Worm (Caenorhabditis elegans): Measurements from ENCODE around the gene C48B4.8.

DNA sequence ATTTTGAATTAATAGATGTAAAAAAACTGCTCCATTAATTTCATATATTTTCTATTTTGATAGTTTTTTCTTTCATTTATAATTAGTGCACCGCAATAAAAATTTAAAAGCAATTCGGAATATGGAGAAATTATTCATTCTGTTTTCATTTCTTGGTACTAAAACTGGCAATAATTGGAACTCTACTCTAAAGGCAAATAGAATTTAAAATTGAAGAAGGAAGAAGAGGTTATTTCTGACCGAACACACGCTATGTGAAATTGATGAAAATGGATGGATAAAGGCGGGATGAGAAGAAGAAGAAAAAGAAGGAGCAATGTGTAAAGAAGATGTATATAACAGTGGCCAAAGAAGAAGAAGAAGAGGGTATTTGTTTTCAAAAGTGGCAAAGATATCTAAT lies 22.2 kb upstream of the C48B4.8 start:
- TF ChIP-seq sdc-2 (tag; optimal IDR thresholded peaks at IDR 0.05) (no peak), ceh-9 (tag; optimal IDR thresholded peaks at IDR 0.05) (no peak), ceh-19 (GFP tag; optimal IDR thresholded peaks at IDR 0.05) (no peak), nhr-11 (tag; optimal IDR thresholded peaks at IDR 0.05) (no peak), ceh-31 (tag; optimal IDR thresholded peaks at IDR 0.05) (no peak), F13H6.1 (tag; optimal IDR thresholded peaks at IDR 0.05) (no peak), ahr-1 (tag; optimal IDR thresholded peaks at IDR 0.05) (no peak)
